Worm (Caenorhabditis elegans) whole organism, L4 larva: Measurements from ENCODE around the gene madf-11.
A peak's percentile ranks its signal among the peaks of the same experiment; 100 is the strongest.

Source experiments
- F26F4.8 ChIP-seq: fragments of 200-800 bp; sonication (Bioruptor generic); conservative IDR thresholded peaks from 2 replicates; pipeline ENCODE4 v1.3.6; 2022; ENCODE audit warnings: missing genetic modification characterization, missing compliant biosample characterization
- F37D6.2 ChIP-seq: sonication (generic microtip); optimal IDR thresholded peaks from 2 replicates; lab custom pipeline; 2016; ENCODE audit warnings: mild to moderate bottlenecking, missing genetic modification characterization, missing compliant biosample characterization
- F44E2.7 ChIP-seq: fragments of 200-800 bp; sonication (Bioruptor generic); IDR thresholded peaks from 2 replicates; pipeline ENCODE4 v2.1.2; 2022; ENCODE audit warnings: missing genetic modification characterization, missing compliant biosample characterization
- F49E8.2 ChIP-seq: sonication (generic microtip); optimal IDR thresholded peaks from 2 replicates; lab custom pipeline; 2016; ENCODE audit warnings: missing compliant biosample characterization, mild to moderate bottlenecking, missing genetic modification characterization, borderline replicate concordance
- Y105C5A.15 ChIP-seq: fragments of 200-800 bp; sonication (Bioruptor generic); IDR thresholded peaks from 2 replicates; pipeline ENCODE4 v1.3.6; 2022; ENCODE audit warnings: missing genetic modification characterization, missing compliant biosample characterization
- Y48G9A.11 ChIP-seq: fragments of 200-800 bp; sonication (Bioruptor generic); IDR thresholded peaks from 2 replicates; pipeline ENCODE4 v1.3.6; 2022; ENCODE audit warnings: missing genetic modification reagents, missing genetic modification characterization, missing compliant biosample characterization
- Y75B8A.6 ChIP-seq: fragments of 200-800 bp; sonication (Bioruptor generic); IDR thresholded peaks from 2 replicates; pipeline ENCODE4 v1.3.6; 2022; ENCODE audit warnings: missing genetic modification reagents, missing genetic modification characterization, missing compliant biosample characterization
- ama-1 ChIP-seq: fragments of 150-350 bp; optimal IDR thresholded peaks from 2 replicates; lab custom pipeline; 2014; ENCODE audit warnings: inconsistent platforms, mixed read lengths
- ceh-20 ChIP-seq: fragments of 200-800 bp; sonication (Bioruptor generic); IDR thresholded peaks from 2 replicates; pipeline ENCODE4 v1.3.6; 2022; ENCODE audit warnings: missing genetic modification reagents, missing genetic modification characterization, missing compliant biosample characterization
- ceh-32 ChIP-seq: sonication (generic microtip); optimal IDR thresholded peaks from 2 replicates; lab custom pipeline; 2016; ENCODE audit warnings: mild to moderate bottlenecking, missing genetic modification characterization, missing compliant biosample characterization; ENCODE audit not compliant: poor library complexity
- ctbp-1 ChIP-seq: fragments of 200-800 bp; sonication (Bioruptor generic); IDR thresholded peaks from 2 replicates; pipeline ENCODE4 v1.3.6; 2022; ENCODE audit warnings: missing genetic modification reagents, missing genetic modification characterization, missing compliant biosample characterization
- daf-8 ChIP-seq: fragments of 200-800 bp; sonication (Bioruptor generic); IDR thresholded peaks from 2 replicates; pipeline ENCODE4 v1.3.6; 2022; ENCODE audit warnings: missing genetic modification characterization, missing compliant biosample characterization
- dve-1 ChIP-seq: sonication (generic microtip); optimal IDR thresholded peaks from 2 replicates; lab custom pipeline; 2017; ENCODE audit warnings: antibody characterized with exemption, mild to moderate bottlenecking, missing genetic modification characterization, missing compliant biosample characterization; ENCODE audit not compliant: insufficient read depth
- egl-27 ChIP-seq: sonication (generic microtip); optimal IDR thresholded peaks from 3 replicates; lab custom pipeline; 2017; ENCODE audit warnings: missing biosample characterization, missing genetic modification reagents, missing genetic modification characterization
- fkh-10 ChIP-seq: fragments of 150-350 bp; optimal IDR thresholded peaks from 2 replicates; lab custom pipeline; 2014; ENCODE audit warnings: missing biosample characterization, missing genetic modification reagents, missing genetic modification characterization
- fos-1 ChIP-seq: fragments of 150-350 bp; optimal IDR thresholded peaks from 2 replicates; lab custom pipeline; 2014; ENCODE audit warnings: missing biosample characterization, missing genetic modification characterization
- hlh-11 ChIP-seq: fragments of 200-800 bp; sonication (Bioruptor generic); optimal IDR thresholded peaks from 2 replicates; lab custom pipeline; 2018; ENCODE audit warnings: mild to moderate bottlenecking, missing genetic modification characterization, missing compliant biosample characterization
- hmg-1.1 ChIP-seq: fragments of 200-800 bp; sonication (Bioruptor generic); IDR thresholded peaks from 2 replicates; pipeline ENCODE4 v1.3.6; 2022; ENCODE audit warnings: missing genetic modification reagents, missing genetic modification characterization, missing compliant biosample characterization
- lim-7 ChIP-seq: fragments of 200-800 bp; sonication (Bioruptor generic); IDR thresholded peaks from 2 replicates; pipeline ENCODE4 v1.3.6; 2022; ENCODE audit warnings: missing genetic modification characterization, missing compliant biosample characterization
- lin-13 ChIP-seq: fragments of 150-350 bp; optimal IDR thresholded peaks from 2 replicates; lab custom pipeline; 2014; ENCODE audit warnings: missing biosample characterization, missing genetic modification reagents, missing genetic modification characterization
- lin-15B ChIP-seq: fragments of 150-350 bp; sonication (generic microtip); optimal IDR thresholded peaks from 3 replicates; lab custom pipeline; 2014; ENCODE audit warnings: missing biosample characterization, missing genetic modification characterization
- lin-29 ChIP-seq: fragments of 200-800 bp; sonication (Bioruptor generic); IDR thresholded peaks from 2 replicates; pipeline ENCODE4 v1.3.6; 2022; ENCODE audit warnings: missing genetic modification reagents, missing genetic modification characterization, missing compliant biosample characterization
- lin-39 ChIP-seq: fragments of 150-350 bp; optimal IDR thresholded peaks from 2 replicates; lab custom pipeline; 2014; ENCODE audit warnings: missing biosample characterization, missing genetic modification reagents, missing genetic modification characterization
- lsy-2 ChIP-seq, 2 experiments: fragments of 150-350 bp in 1 of 2; sonication (generic microtip) in 1 of 2; optimal IDR thresholded peaks; 2 replicates each; lab custom pipeline; 2014 to 2017; ENCODE audit warnings: missing biosample characterization in 2 of 2, missing genetic modification characterization in 2 of 2
- madf-9 ChIP-seq: fragments of 200-800 bp; sonication (Bioruptor generic); conservative IDR thresholded peaks from 2 replicates; pipeline ENCODE4 v1.3.6; 2022; ENCODE audit warnings: missing genetic modification reagents, missing genetic modification characterization, missing compliant biosample characterization
- mdl-1 ChIP-seq, 2 experiments: fragments of 150-350 bp in 1 of 2; sonication (generic microtip) in 1 of 2; optimal IDR thresholded peaks; 2 replicates each; lab custom pipeline; 2014 to 2017; ENCODE audit warnings: missing biosample characterization in 2 of 2, missing genetic modification characterization in 2 of 2
- mdt-29 ChIP-seq: fragments of 200-800 bp; sonication (Bioruptor generic); IDR thresholded peaks from 2 replicates; pipeline ENCODE4 v1.3.6; 2022; ENCODE audit warnings: missing genetic modification reagents, missing genetic modification characterization, missing compliant biosample characterization
- mes-2 ChIP-seq: sonication (generic microtip); optimal IDR thresholded peaks from 2 replicates; lab custom pipeline; 2016; ENCODE audit warnings: missing genotype, mild to moderate bottlenecking, missing genetic modification characterization, missing compliant biosample characterization; ENCODE audit not compliant: poor library complexity, severe bottlenecking
- mxl-2 ChIP-seq: fragments of 200-800 bp; sonication (Bioruptor generic); conservative IDR thresholded peaks from 2 replicates; pipeline ENCODE4 v1.3.6; 2022; ENCODE audit warnings: missing genetic modification reagents, missing genetic modification characterization, missing compliant biosample characterization
- nhr-10 ChIP-seq: fragments of 150-350 bp; optimal IDR thresholded peaks from 2 replicates; lab custom pipeline; 2014; ENCODE audit warnings: missing biosample characterization, missing genetic modification characterization
- nhr-11 ChIP-seq: fragments of 150-350 bp; optimal IDR thresholded peaks from 2 replicates; lab custom pipeline; 2014; ENCODE audit warnings: missing biosample characterization, missing genetic modification characterization
- nhr-25 ChIP-seq: sonication (generic microtip); optimal IDR thresholded peaks from 2 replicates; lab custom pipeline; 2017; ENCODE audit warnings: missing genetic modification characterization, mild to moderate bottlenecking, missing compliant biosample characterization, antibody characterized with exemption, moderate library complexity, borderline replicate concordance; ENCODE audit not compliant: insufficient read depth
- nhr-41 ChIP-seq: fragments of 200-800 bp; sonication (Bioruptor generic); IDR thresholded peaks from 2 replicates; pipeline ENCODE4 v1.3.6; 2022; ENCODE audit warnings: missing genetic modification reagents, missing genetic modification characterization, missing compliant biosample characterization
- nhr-48 ChIP-seq: sonication (generic microtip); optimal IDR thresholded peaks from 2 replicates; lab custom pipeline; 2016; ENCODE audit warnings: mild to moderate bottlenecking, missing genetic modification characterization, missing compliant biosample characterization
- nhr-6 ChIP-seq: fragments of 150-350 bp; optimal IDR thresholded peaks from 2 replicates; lab custom pipeline; 2014; ENCODE audit warnings: missing biosample characterization, missing genetic modification characterization
- pha-4 ChIP-seq, 2 experiments: fragments of 150-350 bp in 1 of 2; fragments of 200-800 bp in 1 of 2; sonication (Bioruptor generic) in 1 of 2; IDR thresholded peaks in 1 of 2; optimal IDR thresholded peaks in 1 of 2; 2 replicates each; pipeline versions ENCODE4 v1.3.6 to Lab custom; 2014 to 2022; ENCODE audit warnings: missing genetic modification characterization in 2 of 2, missing genetic modification reagents in 2 of 2, missing biosample characterization in 1 of 2, missing compliant biosample characterization in 1 of 2
- saeg-2 ChIP-seq: fragments of 200-800 bp; sonication (Bioruptor generic); IDR thresholded peaks from 2 replicates; pipeline ENCODE4 v1.3.6; 2022; ENCODE audit warnings: missing genetic modification reagents, missing genetic modification characterization, missing compliant biosample characterization
- sdz-12 ChIP-seq: fragments of 200-800 bp; sonication (Bioruptor generic); optimal IDR thresholded peaks from 2 replicates; lab custom pipeline; 2018; ENCODE audit warnings: mild to moderate bottlenecking, missing genetic modification characterization, missing compliant biosample characterization
- snpc-4 ChIP-seq: fragments of 150-350 bp; optimal IDR thresholded peaks from 2 replicates; lab custom pipeline; 2014; ENCODE audit warnings: missing biosample characterization, missing genetic modification characterization
- spr-1 ChIP-seq: sonication (generic microtip); optimal IDR thresholded peaks from 2 replicates; lab custom pipeline; 2016; ENCODE audit warnings: mild to moderate bottlenecking, missing genetic modification characterization, missing compliant biosample characterization
- tag-97 ChIP-seq: fragments of 200-800 bp; sonication (Bioruptor generic); IDR thresholded peaks from 2 replicates; pipeline ENCODE4 v1.3.6; 2022; ENCODE audit warnings: missing genetic modification characterization, missing compliant biosample characterization
- unc-130 ChIP-seq: sonication (generic microtip); optimal IDR thresholded peaks from 2 replicates; lab custom pipeline; 2016; ENCODE audit warnings: missing genetic modification reagents, missing genetic modification characterization, missing compliant biosample characterization
- unc-39 ChIP-seq: sonication (generic microtip); optimal IDR thresholded peaks from 2 replicates; lab custom pipeline; 2017; ENCODE audit warnings: missing biosample characterization, missing genetic modification characterization
- unc-62 ChIP-seq, 3 experiments: fragments of 150-350 bp in 1 of 3; sonication (generic microtip); optimal IDR thresholded peaks in 2 of 3; peaks in 1 of 3; 1 replicate in 1 of 3; 2 replicates in 2 of 3; lab custom pipeline; 2014 to 2017; ENCODE audit warnings: missing biosample characterization in 3 of 3, missing genetic modification characterization in 3 of 3, missing genetic modification reagents in 3 of 3, missing genotype in 1 of 3
- zip-11 ChIP-seq: fragments of 200-800 bp; sonication (Bioruptor generic); IDR thresholded peaks from 2 replicates; pipeline ENCODE4 v1.3.6; 2022; ENCODE audit warnings: missing genetic modification characterization, missing compliant biosample characterization
- zip-2 ChIP-seq: fragments of 150-350 bp; optimal IDR thresholded peaks from 2 replicates; lab custom pipeline; 2014; ENCODE audit warnings: missing biosample characterization, missing genetic modification characterization
- ztf-11 ChIP-seq: fragments of 150-350 bp; optimal IDR thresholded peaks from 2 replicates; lab custom pipeline; 2014; ENCODE audit warnings: missing biosample characterization, missing genetic modification characterization

Gene madf-11

DNA sequence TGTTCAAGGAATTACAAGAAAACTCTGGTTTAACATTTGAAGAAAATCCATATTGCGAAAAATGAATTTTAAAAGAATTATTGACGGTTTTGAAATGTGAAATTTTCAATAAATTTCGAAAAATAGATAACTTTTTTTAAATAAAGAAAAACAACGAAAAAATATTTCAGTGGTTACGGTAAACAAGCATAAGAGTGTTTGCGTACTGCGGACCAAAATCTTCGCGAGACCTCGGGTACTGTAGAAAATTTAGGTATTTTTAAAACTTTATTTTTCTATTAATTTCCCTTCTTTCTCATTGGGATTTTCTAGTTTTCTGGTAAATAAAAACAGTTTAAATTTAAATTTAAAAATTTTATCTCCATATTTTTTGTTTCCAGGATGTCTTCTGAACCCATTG lies 791 bp upstream of the madf-11 start, which contains the start of gene xnd-1:
TSS of gene xnd-1 (plus strand) at position 381 of the 400 bp plus-strand sequence.
- no peak for TF ChIP-seq Y105C5A.15 (GFP tag; lab: Robert Waterston, UW)
- no peak for TF ChIP-seq fos-1 (tag; lab: Kevin White, UChicago)
- no peak for TF ChIP-seq nhr-6 (tag; lab: Kevin White, UChicago)
- TF ChIP-seq zip-2, result no peak
- TF ChIP-seq mxl-2 (GFP tag; lab: Robert Waterston, UW), result no peak
- TF ChIP-seq hlh-11 (tag; lab: Kevin White, UChicago), result no peak
- TF ChIP-seq ctbp-1 (GFP tag; lab: Robert Waterston, UW), result no peak
- TF ChIP-seq F49E8.2 (tag; lab: Kevin White, UChicago), result no peak
- TF ChIP-seq ama-1 (lab: Kevin White, UChicago), result no peak
- no peak for TF ChIP-seq nhr-48
- TF ChIP-seq mdl-1 (tag; optimal IDR thresholded peaks at IDR 0.05; lab: Kevin White, UChicago), result no peak
- TF ChIP-seq zip-11 (GFP tag; lab: Robert Waterston, UW), result no peak
- TF ChIP-seq Y75B8A.6 (GFP tag; lab: Robert Waterston, UW), result no peak
- TF ChIP-seq mes-2, result no peak
- TF ChIP-seq nhr-25 (tag; lab: Kevin White, UChicago), result no peak
- no peak for TF ChIP-seq nhr-11 (tag; lab: Kevin White, UChicago)
- TF ChIP-seq F44E2.7 (GFP tag; lab: Robert Waterston, UW), result no peak

DNA sequence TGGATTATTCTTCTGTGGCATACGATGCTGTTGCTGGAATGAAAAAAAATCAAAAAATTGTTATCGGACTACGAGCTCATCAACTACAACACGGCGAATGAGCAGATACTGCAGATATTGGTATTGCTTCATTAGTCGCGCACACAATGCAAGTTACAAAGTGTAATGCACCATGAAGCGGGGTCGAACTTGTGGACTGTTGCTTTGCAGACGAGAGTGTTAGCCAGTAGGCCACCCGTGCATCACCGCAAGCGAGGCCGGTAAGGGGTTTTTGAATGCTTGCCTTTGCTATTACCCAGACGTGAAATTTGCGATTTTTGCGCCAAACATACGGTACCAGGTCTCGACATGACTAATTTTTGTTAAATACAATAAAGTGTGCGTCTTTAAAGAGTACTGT lies 1.3 kb downstream of the madf-11 start:
- TF ChIP-seq nhr-6 (tag; lab: Kevin White, UChicago), result peak; percentile 58
- no peak for TF ChIP-seq lin-15B
- peak; percentile 75; the same call in 1 of the 2 replicates for TF ChIP-seq mdt-29 (GFP tag; lab: Robert Waterston, UW)
- peak; percentile 86 for TF ChIP-seq Y48G9A.11 (GFP tag; lab: Robert Waterston, UW)
- peak; percentile 86 for TF ChIP-seq lin-13 (GFP tag; lab: Kevin White, UChicago)
- TF ChIP-seq fkh-10 (GFP tag; lab: Kevin White, UChicago), result no peak
- no peak for TF ChIP-seq egl-27 (tag; lab: Kevin White, UChicago)
- TF ChIP-seq ztf-11, result no peak
- peak in 1 of 2 experiments; percentile 76 for TF ChIP-seq lsy-2 (tag; optimal IDR thresholded peaks at IDR 0.05; lab: Kevin White, UChicago)
- TF ChIP-seq hmg-1.1, result peak; percentile 81
- TF ChIP-seq tag-97, result no peak
- peak; percentile 71 for TF ChIP-seq hlh-11 (tag; lab: Kevin White, UChicago)
- peak; percentile 37 for TF ChIP-seq spr-1 (tag; lab: Kevin White, UChicago)
- peak; percentile 72 for TF ChIP-seq ceh-20 (GFP tag; lab: Robert Waterston, UW)
- no peak for TF ChIP-seq daf-8 (GFP tag; lab: Robert Waterston, UW)
- TF ChIP-seq unc-62 (GFP tag; optimal IDR thresholded peaks at IDR 0.05 in 1 of 2; lab: Kevin White, UChicago), result no peak
- TF ChIP-seq unc-62 (tag; optimal IDR thresholded peaks at IDR 0.05; lab: Kevin White, UChicago), result no peak
- TF ChIP-seq Y75B8A.6 (GFP tag; lab: Robert Waterston, UW), result 0 out of 2 replicates have a peak, but pooled peaks have one; percentile 56
- 0 out of 2 replicates have a peak, but pooled peaks have one; percentile 45 for TF ChIP-seq lin-29 (GFP tag; lab: Robert Waterston, UW)
- TF ChIP-seq dve-1, result peak; percentile 84
- peak; percentile 92 for TF ChIP-seq mes-2
- TF ChIP-seq F26F4.8 (GFP tag; lab: Robert Waterston, UW), result peak; percentile 87
- TF ChIP-seq ceh-32 (tag; lab: Kevin White, UChicago), result no peak
- peak; percentile 96 for TF ChIP-seq lim-7 (GFP tag; lab: Robert Waterston, UW)
- no peak for TF ChIP-seq snpc-4 (tag; lab: Kevin White, UChicago)
- peak; percentile 64 for TF ChIP-seq nhr-25 (tag; lab: Kevin White, UChicago)
- TF ChIP-seq unc-130 (GFP tag; lab: Kevin White, UChicago), result peak; percentile 82
- peak; percentile 73; the same call in 1 of the 2 replicates for TF ChIP-seq nhr-41 (GFP tag; lab: Robert Waterston, UW)
- no peak for TF ChIP-seq lin-39
- TF ChIP-seq saeg-2, result peak; percentile 89
- no peak for TF ChIP-seq nhr-10 (tag; lab: Kevin White, UChicago)
- peak; percentile 91; the same call in 1 of the 2 replicates for TF ChIP-seq Y105C5A.15 (GFP tag; lab: Robert Waterston, UW)
- TF ChIP-seq F37D6.2 (tag; lab: Kevin White, UChicago), result peak; percentile 31
- no peak for TF ChIP-seq unc-39 (tag; lab: Kevin White, UChicago)
- TF ChIP-seq madf-9 (GFP tag; lab: Robert Waterston, UW), result peak; percentile 86
- TF ChIP-seq pha-4 (GFP tag; IDR thresholded peaks at IDR 0.05; lab: Robert Waterston, UW), result peak; percentile 94
- TF ChIP-seq pha-4 (tag; optimal IDR thresholded peaks at IDR 0.05; lab: Kevin White, UChicago), result no peak
- peak; percentile 81 for TF ChIP-seq sdz-12 (GFP tag; lab: Kevin White, UChicago)
